Worm (Caenorhabditis elegans) whole organism, early embryonic: ENCODE measurements around the gene F55C12.6.
"Not testable (repeated sequence)": the region's sequence is repeated elsewhere in the genome, so short reads cannot be mapped to it uniquely, and the experiment has no call there.

Experiments
- F13C5.2 ChIP-seq: sonication (generic microtip); optimal IDR thresholded peaks from 2 replicates; lab custom pipeline; 2017; ENCODE audit warnings: mild to moderate bottlenecking, missing genetic modification characterization, inconsistent platforms, missing compliant biosample characterization
- aly-1 ChIP-seq: sonication (generic microtip); optimal IDR thresholded peaks from 2 replicates; lab custom pipeline; 2016; ENCODE audit warnings: missing genetic modification characterization, missing compliant biosample characterization
- ama-1 ChIP-seq: fragments of 150-350 bp; optimal IDR thresholded peaks from 2 replicates; lab custom pipeline; 2014
- ceh-13 ChIP-seq: fragments of 200-800 bp; sonication (Bioruptor generic); optimal IDR thresholded peaks from 2 replicates; lab custom pipeline; 2018; ENCODE audit warnings: mild to moderate bottlenecking, missing genetic modification characterization, missing compliant biosample characterization
- ceh-36 ChIP-seq: sonication (generic microtip); optimal IDR thresholded peaks from 2 replicates; lab custom pipeline; 2016; ENCODE audit warnings: missing genetic modification characterization, inconsistent platforms, missing compliant biosample characterization
- flt-1 ChIP-seq: fragments of 200-800 bp; sonication (Bioruptor generic); IDR thresholded peaks from 2 replicates; pipeline ENCODE4 v1.3.6; 2022; ENCODE audit warnings: missing genetic modification characterization, missing compliant biosample characterization
- hmbx-1 ChIP-seq: sonication (generic microtip); optimal IDR thresholded peaks from 2 replicates; lab custom pipeline; 2016; ENCODE audit warnings: mild to moderate bottlenecking, missing genetic modification characterization, missing compliant biosample characterization
- hnd-1 ChIP-seq: sonication (generic microtip); optimal IDR thresholded peaks from 2 replicates; lab custom pipeline; 2016; ENCODE audit warnings: missing genetic modification characterization, missing compliant biosample characterization
- scrt-1 ChIP-seq: fragments of 200-800 bp; sonication (Bioruptor generic); IDR thresholded peaks from 2 replicates; pipeline ENCODE4 v1.3.6; 2022; ENCODE audit warnings: missing genetic modification characterization, missing compliant biosample characterization
- tbx-37 ChIP-seq: fragments of 200-800 bp; sonication (Bioruptor generic); conservative IDR thresholded peaks from 2 replicates; pipeline ENCODE4 v1.3.6; 2022; ENCODE audit warnings: missing genetic modification reagents, missing genetic modification characterization, missing compliant biosample characterization
- tra-4 ChIP-seq: sonication (generic microtip); optimal IDR thresholded peaks from 2 replicates; lab custom pipeline; 2017; ENCODE audit warnings: missing genetic modification characterization, missing compliant biosample characterization

DNA sequence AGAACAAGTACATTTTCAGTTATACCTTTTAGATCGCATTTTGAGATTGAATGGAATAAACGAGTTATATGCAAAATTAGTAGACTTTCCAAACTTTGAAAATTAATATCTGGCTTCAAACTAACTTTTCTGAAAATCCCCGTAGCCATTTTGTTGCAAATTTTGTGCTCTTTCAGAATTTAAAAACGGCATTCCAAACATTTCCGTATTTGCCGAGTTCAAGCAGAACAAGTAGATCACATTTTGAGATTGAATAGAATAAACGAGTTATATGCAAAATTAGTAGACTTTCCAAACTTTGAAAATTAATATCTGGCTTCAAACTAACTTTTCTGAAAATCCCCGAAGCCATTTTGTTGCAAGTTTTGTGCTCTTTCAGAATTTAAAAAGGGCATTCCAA is 558 bp upstream of the F55C12.6 start, which contains the start of gene F55C12.2:
- not testable (repeated sequence) for TF ChIP-seq hmbx-1 (tag; lab: Kevin White, UChicago); ama-1 (lab: Kevin White, UChicago); hnd-1 (tag; lab: Kevin White, UChicago); F13C5.2 (tag; lab: Kevin White, UChicago); tra-4; scrt-1; ceh-36; flt-1 (GFP tag; lab: Robert Waterston, UW); tbx-37 (GFP tag; lab: Robert Waterston, UW); ceh-13 (GFP tag; lab: Kevin White, UChicago); aly-1 (tag; lab: Kevin White, UChicago)
